Fruit fly (Drosophila melanogaster): ENCODE measurements around the gene CG14042.
A peak's percentile ranks its signal among the peaks of the same experiment; 100 is the strongest.

The CG14042 gene

DNA sequence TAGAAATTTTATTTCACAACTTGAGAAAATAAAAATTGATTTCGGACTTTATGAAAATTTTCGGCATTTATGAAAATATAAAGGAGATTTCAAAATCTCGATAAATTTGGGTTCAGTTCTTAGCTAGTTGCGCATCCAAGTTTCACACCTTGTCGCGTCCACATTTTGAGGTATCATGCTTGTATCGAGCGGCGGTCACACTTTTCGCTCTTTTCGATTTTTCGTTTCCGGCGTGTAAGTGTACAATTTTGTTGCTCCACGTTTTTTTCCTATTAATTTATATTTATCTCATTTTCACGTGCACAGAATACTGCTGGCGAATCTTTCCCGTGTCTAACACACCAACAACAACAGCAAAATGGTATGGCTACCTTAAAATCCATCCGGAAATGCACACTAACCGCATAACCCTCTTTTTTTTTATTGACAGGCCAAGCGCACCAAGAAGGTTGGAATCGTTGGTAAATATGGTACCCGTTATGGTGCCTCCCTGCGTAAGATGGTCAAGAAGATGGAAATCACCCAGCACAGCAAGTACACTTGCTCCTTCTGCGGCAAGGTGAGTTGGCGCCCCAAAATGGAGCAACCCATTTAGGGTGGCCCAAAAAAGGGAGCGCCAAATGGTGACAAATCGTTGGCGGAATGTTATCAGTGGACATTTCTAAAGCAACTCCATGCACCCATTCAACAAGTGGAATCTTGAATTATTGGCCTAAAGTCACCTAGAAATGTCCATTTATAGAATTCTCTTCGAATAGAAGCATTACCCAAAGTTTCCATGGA is 33.5 kb downstream of the CG14042 start, which contains the start of gene RpL37A (continued):
- TF ChIP-seq nau (GFP tag; optimal IDR thresholded peaks at IDR 0.05) (peak; percentile 87), sens (GFP tag) (peak; percentile 97), CG18599 (GFP tag; optimal IDR thresholded peaks at IDR 0.05) (peak; percentile 88), dan (GFP tag; IDR thresholded peaks at IDR 0.05) (no peak), CG7987 (GFP tag; optimal IDR thresholded peaks at IDR 0.05) (peak; percentile 96), CG9876 (GFP tag; optimal IDR thresholded peaks at IDR 0.05) (peak; percentile 72), nom (GFP tag; optimal IDR thresholded peaks at IDR 0.05) (peak; percentile 86), Gsc (GFP tag; IDR thresholded peaks at IDR 0.05) (no peak), CG13287 (GFP tag; IDR thresholded peaks at IDR 0.05; ENCODE audit: partially characterized antibody) (no peak; the same call in 1 of the 2 replicates), CG30431 (GFP tag; optimal IDR thresholded peaks at IDR 0.05) (peak; percentile 63), CG5180 (GFP tag; optimal IDR thresholded peaks at IDR 0.05) (peak; percentile 71), CG9609 (GFP tag; optimal IDR thresholded peaks at IDR 0.05) (peak; percentile 47), dmrt99B (tag; optimal IDR thresholded peaks at IDR 0.05) (peak; percentile 63), cwo (GFP tag; optimal IDR thresholded peaks at IDR 0.05) (peak; percentile 54), Taf1 (GFP tag; IDR thresholded peaks at IDR 0.05) (no peak), sd (tag; optimal IDR thresholded peaks at IDR 0.05) (no peak), Dek (tag; optimal IDR thresholded peaks at IDR 0.05) (peak; percentile 58), CG32767 (GFP tag; IDR thresholded peaks at IDR 0.05) (peak; percentile 51; the same call in 1 of the 2 replicates), run (tag; optimal IDR thresholded peaks at IDR 0.05) (peak; percentile 56), Sry-β (GFP tag; optimal IDR thresholded peaks at IDR 0.05) (peak; percentile 49), CG31441 (GFP tag; IDR thresholded peaks at IDR 0.05) (peak; percentile 83), kni (GFP tag; optimal IDR thresholded peaks at IDR 0.05) (peak; percentile 85), Bgb (GFP tag; IDR thresholded peaks at IDR 0.05; ENCODE audit: partially characterized antibody) (peak; percentile 50; the same call in 1 of the 2 replicates), CHES-1-like (GFP tag; optimal IDR thresholded peaks at IDR 0.05) (peak; percentile 76), luna (GFP tag; optimal IDR thresholded peaks at IDR 0.05) (peak; percentile 85), CG1529 (GFP tag; optimal IDR thresholded peaks at IDR 0.05) (peak; percentile 39), Hey (tag; optimal IDR thresholded peaks at IDR 0.05) (no peak), Chrac-16 (GFP tag; optimal IDR thresholded peaks at IDR 0.05) (peak; percentile 25), pfk (GFP tag; optimal IDR thresholded peaks at IDR 0.05) (peak; percentile 75), en (GFP tag; optimal IDR thresholded peaks at IDR 0.05) (peak; percentile 47), fd64A (GFP tag; optimal IDR thresholded peaks at IDR 0.05) (peak; percentile 76), unpg (GFP tag; optimal IDR thresholded peaks at IDR 0.05) (peak; percentile 75), Myb (GFP tag; optimal IDR thresholded peaks at IDR 0.05) (peak; percentile 81), Xrp1 (GFP tag; IDR thresholded peaks at IDR 0.05) (no peak), CG10654 (GFP tag; optimal IDR thresholded peaks at IDR 0.05) (peak; percentile 76), CG14014 (GFP tag; IDR thresholded peaks at IDR 0.05) (peak; percentile 72), Hsf (GFP tag; optimal IDR thresholded peaks at IDR 0.05) (peak; percentile 85), ewg (GFP tag; optimal IDR thresholded peaks at IDR 0.05) (peak; percentile 75), vfl (GFP tag; optimal IDR thresholded peaks at IDR 0.05) (no peak), CG3847 (GFP tag; IDR thresholded peaks at IDR 0.05) (peak; percentile 77), CG12155 (GFP tag; optimal IDR thresholded peaks at IDR 0.05) (peak; percentile 63), Mrtf (GFP tag; IDR thresholded peaks at IDR 0.05) (peak; percentile 30; the same call in 1 of the 3 replicates), NC2β (GFP tag; optimal IDR thresholded peaks at IDR 0.05) (peak; percentile 94), H2.0 (GFP tag; IDR thresholded peaks at IDR 0.05) (peak; percentile 58; the same call in 1 of the 2 replicates), Tbp (GFP tag; optimal IDR thresholded peaks at IDR 0.05) (no peak), dysf (GFP tag; IDR thresholded peaks at IDR 0.05) (peak; percentile 55; the same call in 1 of the 3 replicates), usp (GFP tag; optimal IDR thresholded peaks at IDR 0.05) (no peak), ftz-f1 (GFP tag; optimal IDR thresholded peaks at IDR 0.05) (peak; percentile 30), CG12744 (GFP tag; optimal IDR thresholded peaks at IDR 0.05) (peak; percentile 71)
